Fruit fly (Drosophila melanogaster) whole organism, embryonic: ENCODE results near the gene NELF-B.

Experiments used
- ATbp ChIP-seq: fragments of 200-800 bp; sonication (Bioruptor generic); optimal IDR thresholded peaks from 2 replicates; lab custom pipeline; 2017; ENCODE audit warnings: missing biosample characterization, mild to moderate bottlenecking, missing genetic modification characterization, missing genetic modification reagents
- Atf6 ChIP-seq: fragments of 200-800 bp; sonication (Bioruptor generic); IDR thresholded peaks from 2 replicates; pipeline ENCODE4 v1.3.6; 2022; ENCODE audit warnings: missing biosample characterization, missing genetic modification characterization
- Awh ChIP-seq: fragments of 200-800 bp; sonication (Bioruptor generic); IDR thresholded peaks from 2 replicates; pipeline ENCODE4, ENCODE4 v1.3.6; 2022; ENCODE audit warnings: missing biosample characterization, missing genetic modification characterization
- Bdp1 ChIP-seq: fragments of 200-800 bp; sonication (Bioruptor generic); optimal IDR thresholded peaks from 3 replicates; lab custom pipeline; 2016; ENCODE audit warnings: missing biosample characterization, missing genetic modification characterization
- C15 ChIP-seq: fragments of 200-800 bp; sonication (Bioruptor generic); IDR thresholded peaks from 3 replicates; pipeline ENCODE4 v1.3.6; 2022; ENCODE audit warnings: missing biosample characterization, missing genetic modification characterization
- CG10565 ChIP-seq: fragments of 200-800 bp; sonication (Bioruptor generic); optimal IDR thresholded peaks from 3 replicates; lab custom pipeline; 2016; ENCODE audit warnings: missing biosample characterization, mild to moderate bottlenecking, missing genetic modification characterization
- CG11695 ChIP-seq: fragments of 200-800 bp; sonication (Bioruptor generic); IDR thresholded peaks from 3 replicates; pipeline ENCODE4 v1.3.6; 2022; ENCODE audit warnings: missing biosample characterization, missing genetic modification characterization
- CG13296 ChIP-seq: fragments of 200-800 bp; sonication (Bioruptor generic); optimal IDR thresholded peaks from 3 replicates; lab custom pipeline; 2018; ENCODE audit warnings: missing biosample characterization, mild to moderate bottlenecking, missing genetic modification characterization
- CG13894 ChIP-seq: fragments of 200-800 bp; sonication (Bioruptor generic); optimal IDR thresholded peaks from 3 replicates; lab custom pipeline; 2018; ENCODE audit warnings: missing biosample characterization, mild to moderate bottlenecking, missing genetic modification characterization, moderate library complexity
- CG14667 ChIP-seq: fragments of 200-800 bp; sonication (Bioruptor generic); IDR thresholded peaks from 2 replicates; pipeline ENCODE4 v1.3.6; 2022; ENCODE audit warnings: missing biosample characterization, missing genetic modification characterization
- CG15011 ChIP-seq: fragments of 200-800 bp; sonication (Bioruptor generic); optimal IDR thresholded peaks from 3 replicates; lab custom pipeline; 2018; ENCODE audit warnings: missing biosample characterization, mild to moderate bottlenecking, missing genetic modification characterization
- CG15479 ChIP-seq: fragments of 200-800 bp; sonication (Bioruptor generic); optimal IDR thresholded peaks from 3 replicates; lab custom pipeline; 2019; ENCODE audit warnings: missing biosample characterization, mild to moderate bottlenecking, missing genetic modification characterization, moderate library complexity
- CG17359 ChIP-seq: fragments of 200-800 bp; sonication (Bioruptor generic); optimal IDR thresholded peaks from 3 replicates; lab custom pipeline; 2018; ENCODE audit warnings: missing biosample characterization, mild to moderate bottlenecking, missing genetic modification characterization, moderate library complexity
- CG2202 ChIP-seq: fragments of 200-800 bp; sonication (Bioruptor generic); optimal IDR thresholded peaks from 2 replicates; lab custom pipeline; 2018; ENCODE audit warnings: missing biosample characterization, mild to moderate bottlenecking, missing genetic modification characterization
- CG30431 ChIP-seq: fragments of 200-800 bp; sonication (Bioruptor generic); optimal IDR thresholded peaks from 2 replicates; lab custom pipeline; 2017; ENCODE audit warnings: missing biosample characterization, missing genetic modification characterization
- CG31388 ChIP-seq: fragments of 200-800 bp; sonication (Bioruptor generic); optimal IDR thresholded peaks from 2 replicates; lab custom pipeline; 2016; ENCODE audit warnings: missing biosample characterization, missing genetic modification characterization
- CG32767 ChIP-seq: fragments of 200-800 bp; sonication (Bioruptor generic); IDR thresholded peaks from 2 replicates; pipeline ENCODE4 v1.3.6; 2022; ENCODE audit warnings: missing biosample characterization, missing genetic modification characterization
- CG3838 ChIP-seq: fragments of 200-800 bp; sonication (Bioruptor generic); optimal IDR thresholded peaks from 3 replicates; lab custom pipeline; 2016; ENCODE audit warnings: missing biosample characterization, missing genetic modification characterization
- CG4617 ChIP-seq: fragments of 200-800 bp; sonication (Bioruptor generic); optimal IDR thresholded peaks from 3 replicates; lab custom pipeline; 2016; ENCODE audit warnings: missing biosample characterization, missing genetic modification characterization, borderline replicate concordance
- CG7357 ChIP-seq: fragments of 200-800 bp; sonication (Bioruptor generic); IDR thresholded peaks from 3 replicates; pipeline ENCODE4 v1.3.6; 2022; ENCODE audit warnings: missing biosample characterization, missing genetic modification characterization
- CG7963 ChIP-seq: fragments of 200-800 bp; sonication (Bioruptor generic); IDR thresholded peaks from 3 replicates; pipeline ENCODE4 v1.3.6; 2022; ENCODE audit warnings: missing biosample characterization, missing genetic modification characterization; ENCODE audit not compliant: partially characterized antibody
- CHES-1-like ChIP-seq: fragments of 200-800 bp; sonication (Bioruptor generic); optimal IDR thresholded peaks from 2 replicates; lab custom pipeline; 2016; ENCODE audit warnings: missing biosample characterization, missing genetic modification characterization
- D19B ChIP-seq: fragments of 200-800 bp; sonication (Bioruptor generic); optimal IDR thresholded peaks from 2 replicates; lab custom pipeline; 2017; ENCODE audit warnings: missing biosample characterization, mild to moderate bottlenecking, missing genetic modification characterization
- Doc2 ChIP-seq: fragments of 200-800 bp; sonication (Bioruptor generic); IDR thresholded peaks from 2 replicates; pipeline ENCODE4 v1.3.6; 2022; ENCODE audit warnings: missing biosample characterization, missing genetic modification characterization
- Doc3 ChIP-seq: fragments of 200-800 bp; sonication (Bioruptor generic); IDR thresholded peaks from 3 replicates; pipeline ENCODE4 v1.3.6; 2022; ENCODE audit warnings: missing biosample characterization, missing genetic modification characterization; ENCODE audit not compliant: partially characterized antibody
- Ets65A ChIP-seq: fragments of 200-800 bp; sonication (Bioruptor generic); peaks from one replicate; lab custom pipeline; 2016; ENCODE audit warnings: missing biosample characterization, missing genetic modification characterization
- Fer1 ChIP-seq: fragments of 200-800 bp; sonication (Bioruptor generic); optimal IDR thresholded peaks from 2 replicates; lab custom pipeline; 2017; ENCODE audit warnings: missing biosample characterization, mild to moderate bottlenecking, missing genetic modification characterization
- Gug ChIP-seq: fragments of 200-800 bp; sonication (Bioruptor generic); IDR thresholded peaks from 4 replicates; pipeline ENCODE4 v1.3.6; 2022; ENCODE audit warnings: missing biosample characterization, missing genetic modification characterization
- HLH4C ChIP-seq: fragments of 200-800 bp; sonication (Bioruptor generic); IDR thresholded peaks from 3 replicates; pipeline ENCODE4 v1.3.6; 2022; ENCODE audit warnings: missing biosample characterization, missing genetic modification characterization; ENCODE audit not compliant: partially characterized antibody
- HLH54F ChIP-seq: fragments of 200-800 bp; sonication (Bioruptor generic); optimal IDR thresholded peaks from 3 replicates; lab custom pipeline; 2016; ENCODE audit warnings: missing biosample characterization, missing genetic modification characterization
- Lhr ChIP-seq: fragments of 200-800 bp; sonication (Bioruptor generic); optimal IDR thresholded peaks from 3 replicates; lab custom pipeline; 2017; ENCODE audit warnings: mild to moderate bottlenecking, missing biosample characterization, missing genetic modification reagents, missing genetic modification characterization
- Mes4 ChIP-seq: fragments of 200-800 bp; sonication (Bioruptor generic); optimal IDR thresholded peaks from 2 replicates; lab custom pipeline; 2016; ENCODE audit warnings: missing biosample characterization, missing genetic modification characterization
- Pdp1 ChIP-seq, 2 experiments: fragments of 200-800 bp; sonication (Bioruptor generic); optimal IDR thresholded peaks; 3 replicates each; lab custom pipeline; 2016; ENCODE audit warnings: missing biosample characterization in 2 of 2, missing genetic modification characterization in 2 of 2, mild to moderate bottlenecking in 1 of 2, moderate library complexity in 1 of 2
- Sin3A ChIP-seq: fragments of >200 bp; optimal IDR thresholded peaks from 2 replicates; lab custom pipeline; 2018
- bigmax ChIP-seq: fragments of 200-800 bp; sonication (Bioruptor generic); optimal IDR thresholded peaks from 2 replicates; lab custom pipeline; 2018; ENCODE audit warnings: missing biosample characterization, mild to moderate bottlenecking, missing genetic modification characterization
- cg ChIP-seq: fragments of 200-800 bp; sonication (Bioruptor generic); optimal IDR thresholded peaks from 3 replicates; lab custom pipeline; 2019; ENCODE audit warnings: missing biosample characterization, mild to moderate bottlenecking, missing genetic modification characterization, moderate library complexity
- chif ChIP-seq, 2 experiments: fragments of 200-800 bp; sonication (Bioruptor generic); optimal IDR thresholded peaks; 3 replicates each; lab custom pipeline; 2016; ENCODE audit warnings: missing biosample characterization in 2 of 2, missing genetic modification characterization in 2 of 2
- dimm ChIP-seq: fragments of 200-800 bp; sonication (Bioruptor generic); IDR thresholded peaks from 2 replicates; pipeline ENCODE4 v1.3.6; 2022; ENCODE audit warnings: missing biosample characterization, missing genetic modification characterization
- ems ChIP-seq: fragments of 200-800 bp; sonication (Bioruptor generic); optimal IDR thresholded peaks from 3 replicates; lab custom pipeline; 2016; ENCODE audit warnings: missing biosample characterization, missing genetic modification characterization
- eve ChIP-seq, 2 experiments: fragments of >200 bp; optimal IDR thresholded peaks; 2 replicates each; lab custom pipeline; 2017; ENCODE audit warnings: missing biosample characterization in 2 of 2, missing genetic modification characterization in 2 of 2
- fd96Cb ChIP-seq: fragments of 200-800 bp; sonication (Bioruptor generic); optimal IDR thresholded peaks from 2 replicates; lab custom pipeline; 2018; ENCODE audit warnings: missing biosample characterization, mild to moderate bottlenecking, missing genetic modification characterization, moderate library complexity
- gfzf ChIP-seq: fragments of 200-800 bp; sonication (Bioruptor generic); optimal IDR thresholded peaks from 2 replicates; lab custom pipeline; 2016; ENCODE audit warnings: missing biosample characterization, mild to moderate bottlenecking, missing genetic modification characterization, moderate library complexity
- gro ChIP-seq: fragments of 200-800 bp; sonication (Bioruptor generic); optimal IDR thresholded peaks from 2 replicates; lab custom pipeline; 2016; ENCODE audit warnings: missing biosample characterization, missing genetic modification characterization
- jigr1 ChIP-seq: fragments of 200-800 bp; sonication (Bioruptor generic); IDR thresholded peaks from 3 replicates; pipeline ENCODE4 v1.3.6; 2022; ENCODE audit warnings: missing biosample characterization, missing genetic modification characterization
- mld ChIP-seq: fragments of 200-800 bp; sonication (Bioruptor generic); IDR thresholded peaks from 3 replicates; pipeline ENCODE4 v1.3.6; 2022; ENCODE audit warnings: missing biosample characterization, missing genetic modification characterization; ENCODE audit not compliant: partially characterized antibody
- nau ChIP-seq: fragments of 200-800 bp; sonication (Bioruptor generic); optimal IDR thresholded peaks from 3 replicates; lab custom pipeline; 2017; ENCODE audit warnings: missing biosample characterization, mild to moderate bottlenecking, missing genetic modification characterization, missing genetic modification reagents
- nerfin-1 ChIP-seq: fragments of 200-800 bp; sonication (Bioruptor generic); optimal IDR thresholded peaks from 3 replicates; lab custom pipeline; 2019; ENCODE audit warnings: missing biosample characterization, mild to moderate bottlenecking, missing genetic modification characterization, moderate library complexity
- nom ChIP-seq: fragments of 200-800 bp; sonication (Bioruptor generic); optimal IDR thresholded peaks from 2 replicates; lab custom pipeline; 2017; ENCODE audit warnings: missing biosample characterization, missing genetic modification characterization, mild to moderate bottlenecking, moderate library complexity, missing genetic modification reagents
- pum ChIP-seq: fragments of 200-800 bp; sonication (Bioruptor generic); optimal IDR thresholded peaks from 2 replicates; lab custom pipeline; 2016; ENCODE audit warnings: missing biosample characterization, missing genetic modification characterization
- slou ChIP-seq: fragments of 200-800 bp; sonication (Bioruptor generic); optimal IDR thresholded peaks from 3 replicates; lab custom pipeline; 2016; ENCODE audit warnings: missing biosample characterization, missing genetic modification characterization
- vfl ChIP-seq: fragments of 200-800 bp; sonication (Bioruptor generic); optimal IDR thresholded peaks from 2 replicates; lab custom pipeline; 2016; ENCODE audit warnings: missing biosample characterization, missing genetic modification characterization

The NELF-B gene

DNA sequence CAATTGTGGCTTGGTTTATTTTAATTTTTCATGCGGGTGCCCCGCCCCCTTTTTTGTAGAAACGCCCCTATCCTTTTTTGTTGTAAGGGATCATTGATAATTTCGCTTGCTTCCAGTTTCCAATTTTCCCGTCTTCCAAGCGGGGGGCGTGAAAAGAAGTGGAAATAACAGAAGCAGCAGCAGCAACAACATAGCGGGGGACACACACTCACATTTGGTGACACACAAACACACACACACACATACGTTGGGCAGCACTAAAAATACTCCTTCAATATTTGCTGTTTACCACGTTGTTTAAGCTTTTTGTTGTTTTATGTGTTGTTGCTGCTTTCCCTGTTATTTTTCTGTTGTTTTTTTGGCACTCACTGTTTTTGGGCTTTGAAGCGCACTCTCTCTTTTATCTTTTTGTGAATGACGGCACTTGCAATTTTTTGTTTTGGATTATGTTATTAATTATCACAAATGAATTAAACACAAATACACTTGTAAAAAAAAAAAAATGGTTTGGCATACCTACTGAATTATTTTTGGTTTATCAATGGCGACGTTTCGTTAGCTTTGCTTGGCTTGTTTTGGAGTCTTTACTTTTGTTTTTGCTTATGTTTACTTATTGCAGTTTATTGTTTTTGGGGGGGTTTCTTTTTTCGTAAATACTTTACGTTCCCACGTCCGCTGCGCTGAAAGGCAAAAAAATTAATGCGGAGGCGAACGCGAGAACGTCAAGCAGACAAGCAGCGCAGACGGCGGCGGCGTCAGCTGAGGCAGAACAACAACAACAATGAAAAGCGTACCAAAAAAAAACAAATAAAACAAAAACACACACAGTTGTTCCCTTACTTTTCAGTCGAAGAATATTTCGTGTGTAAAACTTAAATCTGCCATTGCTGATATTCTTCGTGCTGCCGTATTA is 23.6 kb downstream of the NELF-B start (continued):
- TF ChIP-seq slou (GFP tag; lab: Kevin White, UChicago) (no peak), CG13296 (GFP tag; lab: Kevin White, UChicago) (no peak), HLH54F (GFP tag; lab: Kevin White, UChicago) (no peak), CG32767 (GFP tag; lab: Robert Waterston, UW) (no peak), bigmax (GFP tag; lab: Kevin White, UChicago) (no peak), CG14667 (GFP tag; lab: Robert Waterston, UW) (no peak), mld (GFP tag; lab: Robert Waterston, UW) (no peak), Ets65A (GFP tag; lab: Kevin White, UChicago) (no peak), gro (GFP tag; lab: Kevin White, UChicago) (no peak), gfzf (no peak), CG4617 (no peak), chif (GFP tag; optimal IDR thresholded peaks at IDR 0.05; lab: Kevin White, UChicago) (no peak), CG31388 (GFP tag; lab: Kevin White, UChicago) (no peak), nom (GFP tag; lab: Kevin White, UChicago) (peak; percentile 72), dimm (GFP tag; lab: Robert Waterston, UW) (no peak), Mes4 (GFP tag; lab: Kevin White, UChicago) (no peak), jigr1 (GFP tag; lab: Robert Waterston, UW) (no peak), CG7963 (no peak), Sin3A (lab: Kevin White, UChicago) (no peak), C15 (no peak), vfl (no peak), Bdp1 (GFP tag; lab: Kevin White, UChicago) (no peak), Fer1 (no peak), nau (no peak), CHES-1-like (GFP tag; lab: Kevin White, UChicago) (no peak), Doc3 (GFP tag; lab: Robert Waterston, UW) (no peak), pum (GFP tag; lab: Kevin White, UChicago) (no peak), Lhr (GFP tag; lab: Kevin White, UChicago) (no peak), Awh (GFP tag; lab: Robert Waterston, UW) (no peak), CG17359 (tag; lab: Kevin White, UChicago) (peak; percentile 7), HLH4C (GFP tag; lab: Robert Waterston, UW) (no peak), cg (GFP tag; lab: Kevin White, UChicago) (peak; percentile 48), CG13894 (no peak), CG2202 (tag; lab: Kevin White, UChicago) (no peak), CG15011 (peak; percentile 17), CG3838 (GFP tag; lab: Kevin White, UChicago) (no peak), Gug (no peak)

DNA sequence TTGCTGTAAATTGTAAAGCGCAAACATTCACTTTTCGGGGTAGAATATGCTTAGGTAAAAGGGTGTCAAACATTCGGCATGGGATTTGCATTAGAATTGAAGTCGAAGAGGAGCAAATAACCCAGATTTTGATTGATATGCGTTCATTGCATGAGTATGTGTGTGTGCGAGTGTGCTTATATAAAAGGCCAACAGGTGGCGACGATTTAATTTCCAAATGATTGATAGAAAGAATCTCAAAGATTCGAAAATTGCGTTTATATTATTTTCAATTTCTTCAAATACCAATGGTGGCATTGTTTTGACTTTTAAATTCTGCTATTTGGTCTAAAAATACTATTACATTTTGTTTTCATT is 24.3 kb downstream of the NELF-B start:
- TF ChIP-seq vfl (peak; percentile 6), CG15479 (GFP tag; lab: Kevin White, UChicago) (no peak), pum (GFP tag; lab: Kevin White, UChicago) (no peak), CG10565 (GFP tag; lab: Kevin White, UChicago) (no peak), CG7357 (GFP tag; lab: Robert Waterston, UW) (0 out of 3 replicates have a peak, but pooled peaks have one; percentile 3), Doc2 (GFP tag; lab: Robert Waterston, UW) (no peak), ATbp (GFP tag; lab: Kevin White, UChicago) (no peak), CG11695 (0 out of 3 replicates have a peak, but pooled peaks have one; percentile 0), eve (GFP tag; optimal IDR thresholded peaks at IDR 0.05; lab: Kevin White, UChicago) (peak in 1 of 2 experiments; percentile 39), Atf6 (peak; percentile 4; the same call in 1 of the 2 replicates), ems (GFP tag; lab: Kevin White, UChicago) (no peak), CG30431 (GFP tag; lab: Kevin White, UChicago) (peak; percentile 11), nerfin-1 (tag; lab: Kevin White, UChicago) (no peak), Pdp1 (GFP tag; optimal IDR thresholded peaks at IDR 0.05; lab: Kevin White, UChicago) (peak in 1 of 2 experiments; percentile 63), D19B (GFP tag; lab: Kevin White, UChicago) (no peak), fd96Cb (peak; percentile 41)
